Worm (Caenorhabditis elegans) whole organism, mixed stage, embryonic: ENCODE results near the gene F44E7.3.
"Not testable (repeated sequence)": the region's sequence is repeated elsewhere in the genome, so short reads cannot be mapped to it uniquely, and the experiment has no call there.

Source experiments
- M03D4.4 ChIP-seq: sonication (generic microtip); optimal IDR thresholded peaks from 2 replicates; lab custom pipeline; 2017; ENCODE audit warnings: mild to moderate bottlenecking, missing genetic modification characterization, missing compliant biosample characterization
- bed-3 ChIP-seq: fragments of 200-800 bp; sonication (Bioruptor generic); optimal IDR thresholded peaks from 3 replicates; lab custom pipeline; 2018; ENCODE audit warnings: mild to moderate bottlenecking, missing genetic modification characterization, moderate library complexity, missing compliant biosample characterization
- blmp-1 ChIP-seq: fragments of 150-350 bp; optimal IDR thresholded peaks from 2 replicates; lab custom pipeline; 2014; ENCODE audit warnings: missing biosample characterization, missing genetic modification characterization
- ceh-39 ChIP-seq: fragments of 150-350 bp; optimal IDR thresholded peaks from 2 replicates; lab custom pipeline; 2014; ENCODE audit warnings: missing biosample characterization, missing genetic modification characterization
- ceh-43 ChIP-seq: fragments of 200-800 bp; sonication (Bioruptor generic); optimal IDR thresholded peaks from 2 replicates; lab custom pipeline; 2018; ENCODE audit warnings: mild to moderate bottlenecking, missing genetic modification characterization, moderate library complexity, missing compliant biosample characterization
- ceh-83 ChIP-seq: fragments of 200-800 bp; sonication (Bioruptor generic); optimal IDR thresholded peaks from 2 replicates; lab custom pipeline; 2018; ENCODE audit warnings: mild to moderate bottlenecking, missing genetic modification characterization, missing compliant biosample characterization
- ces-1 ChIP-seq: fragments of 150-350 bp; optimal IDR thresholded peaks from 2 replicates; lab custom pipeline; 2014; ENCODE audit warnings: missing biosample characterization, missing genetic modification reagents, missing genetic modification characterization
- drap-1 ChIP-seq: fragments of 200-800 bp; sonication (Bioruptor generic); optimal IDR thresholded peaks from 3 replicates; lab custom pipeline; 2018; ENCODE audit warnings: mild to moderate bottlenecking, missing genetic modification characterization, missing compliant biosample characterization
- elt-1 ChIP-seq: sonication (generic microtip); optimal IDR thresholded peaks from 2 replicates; lab custom pipeline; 2017; ENCODE audit warnings: missing genetic modification characterization, mild to moderate bottlenecking, missing compliant biosample characterization, antibody characterized with exemption, moderate library complexity, borderline replicate concordance; ENCODE audit not compliant: insufficient read depth
- elt-3 ChIP-seq: fragments of 150-350 bp; optimal IDR thresholded peaks from 2 replicates; lab custom pipeline; 2014; ENCODE audit warnings: missing biosample characterization, missing genetic modification characterization
- flh-1 ChIP-seq: fragments of 200-800 bp; sonication (Bioruptor generic); optimal IDR thresholded peaks from 2 replicates; lab custom pipeline; 2018; ENCODE audit warnings: mild to moderate bottlenecking, missing genetic modification characterization, moderate library complexity, missing compliant biosample characterization
- ham-2 ChIP-seq: fragments of 200-800 bp; sonication (Bioruptor generic); optimal IDR thresholded peaks from 2 replicates; lab custom pipeline; 2018; ENCODE audit warnings: mild to moderate bottlenecking, missing genetic modification characterization, missing compliant biosample characterization
- hlh-1 ChIP-seq: fragments of 150-350 bp; optimal IDR thresholded peaks from 2 replicates; lab custom pipeline; 2014; ENCODE audit warnings: missing biosample characterization, missing genetic modification reagents, missing genetic modification characterization
- lsy-2 ChIP-seq: fragments of 150-350 bp; optimal IDR thresholded peaks from 2 replicates; lab custom pipeline; 2014; ENCODE audit warnings: missing biosample characterization, missing genetic modification characterization
- mep-1 ChIP-seq: fragments of 150-350 bp; optimal IDR thresholded peaks from 2 replicates; lab custom pipeline; 2017; ENCODE audit warnings: missing biosample characterization, missing genetic modification reagents, missing genetic modification characterization, inconsistent platforms
- nhr-12 ChIP-seq: fragments of 150-350 bp; optimal IDR thresholded peaks from 2 replicates; lab custom pipeline; 2014; ENCODE audit warnings: missing biosample characterization, missing genetic modification characterization
- nhr-237 ChIP-seq: fragments of 150-350 bp; optimal IDR thresholded peaks from 2 replicates; lab custom pipeline; 2014; ENCODE audit warnings: missing biosample characterization, missing genetic modification characterization
- nhr-28 ChIP-seq: fragments of 150-350 bp; optimal IDR thresholded peaks from 2 replicates; lab custom pipeline; 2014; ENCODE audit warnings: missing biosample characterization, missing genetic modification characterization
- nhr-76 ChIP-seq: sonication (generic microtip); optimal IDR thresholded peaks from 2 replicates; lab custom pipeline; 2017; ENCODE audit warnings: missing biosample characterization, missing genetic modification characterization
- pha-4 ChIP-seq: fragments of 150-350 bp; optimal IDR thresholded peaks from 2 replicates; lab custom pipeline; 2018; ENCODE audit warnings: missing biosample characterization, missing genetic modification reagents, missing genetic modification characterization
- sem-2 ChIP-seq: fragments of 200-800 bp; sonication (Bioruptor generic); optimal IDR thresholded peaks from 2 replicates; lab custom pipeline; 2018; ENCODE audit warnings: mild to moderate bottlenecking, missing genetic modification characterization, missing compliant biosample characterization
- sptf-1 ChIP-seq: sonication (generic microtip); optimal IDR thresholded peaks from 2 replicates; lab custom pipeline; 2017; ENCODE audit warnings: mild to moderate bottlenecking, missing genetic modification characterization, moderate library complexity, missing compliant biosample characterization
- tbx-8 ChIP-seq: fragments of 200-800 bp; sonication (Bioruptor generic); optimal IDR thresholded peaks from 2 replicates; lab custom pipeline; 2018; ENCODE audit warnings: mild to moderate bottlenecking, missing genetic modification characterization, moderate library complexity, missing compliant biosample characterization
- unc-120 ChIP-seq: sonication (generic microtip); optimal IDR thresholded peaks from 2 replicates; lab custom pipeline; 2017; ENCODE audit warnings: missing genetic modification characterization, missing compliant biosample characterization; ENCODE audit not compliant: poor library complexity, severe bottlenecking
- unc-39 ChIP-seq: fragments of 150-350 bp; optimal IDR thresholded peaks from 2 replicates; lab custom pipeline; 2014; ENCODE audit warnings: missing biosample characterization, missing genetic modification characterization
- unc-62 ChIP-seq: fragments of 150-350 bp; optimal IDR thresholded peaks from 2 replicates; lab custom pipeline; 2014; ENCODE audit warnings: missing biosample characterization, missing genetic modification reagents, missing genetic modification characterization
- zip-8 ChIP-seq: fragments of 150-350 bp; optimal IDR thresholded peaks from 2 replicates; lab custom pipeline; 2014; ENCODE audit warnings: missing biosample characterization, missing genetic modification characterization
- ztf-11 ChIP-seq: fragments of 150-350 bp; optimal IDR thresholded peaks from 2 replicates; lab custom pipeline; 2014; ENCODE audit warnings: missing biosample characterization, missing genetic modification characterization

Gene F44E7.3

ce11 chrV:5741237-5741636 lies 30.5 kb upstream of the F44E7.3 start:
- TF ChIP-seq sptf-1 (tag; lab: Kevin White, UChicago) (no peak), elt-3 (tag; lab: Kevin White, UChicago) (no peak), unc-120 (tag; lab: Kevin White, UChicago) (no peak)

- peak; percentile 60 for TF ChIP-seq ces-1 (GFP tag; lab: Kevin White, UChicago)
- no peak for TF ChIP-seq ztf-11 (tag; lab: Kevin White, UChicago)
Measured at ce11 chrV:5746237-5746636, 25.5 kb upstream of the F44E7.3 start.

ce11 chrV:5747519-5747918 lies 24.2 kb upstream of the F44E7.3 start, which contains the start of gene acds-10:
TSS of gene acds-10 (plus strand) at chrV:5747819.
- TF ChIP-seq ceh-39 (tag; lab: Kevin White, UChicago) (no peak), nhr-76 (no peak), zip-8 (no peak), drap-1 (GFP tag; lab: Kevin White, UChicago) (no peak), ztf-11 (tag; lab: Kevin White, UChicago) (no peak), flh-1 (GFP tag; lab: Kevin White, UChicago) (no peak), elt-3 (tag; lab: Kevin White, UChicago) (no peak), nhr-28 (tag; lab: Kevin White, UChicago) (no peak), ham-2 (GFP tag; lab: Kevin White, UChicago) (no peak), tbx-8 (no peak), mep-1 (no peak), unc-39 (no peak), unc-62 (no peak), ces-1 (GFP tag; lab: Kevin White, UChicago) (no peak), M03D4.4 (no peak), sem-2 (no peak), ceh-83 (no peak)

- TF ChIP-seq lsy-2 (tag; lab: Kevin White, UChicago) (no peak), ztf-11 (tag; lab: Kevin White, UChicago) (no peak), pha-4 (no peak), ham-2 (GFP tag; lab: Kevin White, UChicago) (no peak), elt-3 (tag; lab: Kevin White, UChicago) (no peak), ceh-43 (GFP tag; lab: Kevin White, UChicago) (no peak), tbx-8 (no peak), blmp-1 (tag; lab: Kevin White, UChicago) (no peak), hlh-1 (tag; lab: Kevin White, UChicago) (no peak)
- TF ChIP-seq, all 35 proteins: peak for 0
Measured at ce11 chrV:5753432-5753831, 18.3 kb upstream of the F44E7.3 start, which contains the start of gene pgph-1. TSS of gene pgph-1 (minus strand) at chrV:5753532.

ce11 chrV:5755203-5755693 lies 16.5 kb upstream of the F44E7.3 start, which contains the start of gene K09H11.11:
TSS of gene K09H11.11 (minus strand) at chrV:5755253.
- TF ChIP-seq ceh-83; unc-39; nhr-12 (tag; lab: Kevin White, UChicago): not testable (repeated sequence)

- TF ChIP-seq ztf-11 (tag; lab: Kevin White, UChicago) (no peak), hlh-1 (tag; lab: Kevin White, UChicago) (no peak), blmp-1 (tag; lab: Kevin White, UChicago) (no peak), nhr-237 (no peak), elt-1 (tag; lab: Kevin White, UChicago) (no peak), bed-3 (GFP tag; lab: Kevin White, UChicago) (no peak), pha-4 (no peak)
Measured at ce11 chrV:5756193-5756592, 15.6 kb upstream of the F44E7.3 start, which contains the start of gene C53A3.3. TSS of gene C53A3.3 (plus strand) at chrV:5756493.

ce11 chrV:5758780-5759179 lies 13.0 kb upstream of the F44E7.3 start, which contains the start of gene C53A3.4:
TSS of gene C53A3.4 (minus strand) at chrV:5758880.
- TF ChIP-seq nhr-237 (no peak), lsy-2 (tag; lab: Kevin White, UChicago) (no peak), nhr-12 (tag; lab: Kevin White, UChicago) (no peak), elt-3 (tag; lab: Kevin White, UChicago) (no peak), ztf-11 (tag; lab: Kevin White, UChicago) (no peak), sem-2 (no peak), nhr-28 (tag; lab: Kevin White, UChicago) (no peak), pha-4 (no peak), unc-120 (tag; lab: Kevin White, UChicago) (no peak), nhr-76 (no peak), bed-3 (GFP tag; lab: Kevin White, UChicago) (no peak), mep-1 (no peak)
